Worm (Caenorhabditis elegans): ENCODE measurements around the gene ZC250.5.

The ZC250.5 gene

ce11 chrV:5780713-5781360, 24.7 kb upstream of the ZC250.5 start, which contains the start of gene F44E7.5:
TSS of gene F44E7.5 (minus strand) at chrV:5780922.
- TF ChIP-seq nfya-1 (tag; optimal IDR thresholded peaks at IDR 0.05) = no peak
- TF ChIP-seq ceh-31 (tag; optimal IDR thresholded peaks at IDR 0.05) = peak; percentile 52
- no peak for TF ChIP-seq pha-4 (tag; optimal IDR thresholded peaks at IDR 0.05)
- no peak for TF ChIP-seq gmeb-2 (tag; optimal IDR thresholded peaks at IDR 0.05)

DNA sequence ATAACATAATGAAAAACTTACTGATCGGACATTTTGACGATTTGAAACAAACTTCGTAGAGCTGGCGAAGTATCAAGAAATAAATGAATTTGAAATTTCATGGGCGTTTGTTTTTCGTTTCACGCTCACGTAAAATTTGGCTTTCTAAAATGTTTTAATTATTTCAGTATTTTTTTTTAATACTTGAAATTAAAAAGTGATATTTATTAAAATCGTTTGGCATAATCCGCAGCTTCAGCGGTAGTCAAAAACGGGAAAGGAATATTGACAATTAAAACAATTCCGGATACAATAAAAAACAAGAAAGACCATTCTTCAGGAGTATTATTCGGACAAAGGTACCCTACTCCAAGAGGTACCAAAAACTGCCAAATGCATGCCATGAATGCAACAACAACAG, 22.9 kb upstream of the ZC250.5 start, which contains the start of gene fbxa-183:
Gene fbxa-183, minus strand, starts transcription at position 101 of the 400 bp plus-strand sequence.
- no peak for TF ChIP-seq npax-4 (tag; optimal IDR thresholded peaks at IDR 0.05)
- TF ChIP-seq ceh-18 (tag; optimal IDR thresholded peaks at IDR 0.05) = no peak
- TF ChIP-seq T23F11.4 (GFP tag; optimal IDR thresholded peaks at IDR 0.05) = no peak
- no peak for TF ChIP-seq dve-1 (tag; optimal IDR thresholded peaks at IDR 0.05)
- TF ChIP-seq ceh-31 (tag; optimal IDR thresholded peaks at IDR 0.05) = no peak
- no peak for TF ChIP-seq ceh-45 (GFP tag; IDR thresholded peaks at IDR 0.05)
- no peak for TF ChIP-seq elt-2 (tag; optimal IDR thresholded peaks at IDR 0.05)
- no peak for TF ChIP-seq ztf-16 (tag; optimal IDR thresholded peaks at IDR 0.05)
- no peak for TF ChIP-seq elt-4 (tag; optimal IDR thresholded peaks at IDR 0.05)
- no peak for TF ChIP-seq unc-55 (GFP tag; optimal IDR thresholded peaks at IDR 0.05)
- no peak for TF ChIP-seq C38D4.7 (GFP tag; optimal IDR thresholded peaks at IDR 0.05)
- TF ChIP-seq rnt-1 (tag; optimal IDR thresholded peaks at IDR 0.05) = no peak
- no peak for TF ChIP-seq nfya-1 (tag; optimal IDR thresholded peaks at IDR 0.05)
- TF ChIP-seq hlh-13 (GFP tag; optimal IDR thresholded peaks at IDR 0.05) = no peak
- no peak for TF ChIP-seq odd-2 (tag; optimal IDR thresholded peaks at IDR 0.05)
- no peak for TF ChIP-seq unc-42 (tag; optimal IDR thresholded peaks at IDR 0.05)

DNA sequence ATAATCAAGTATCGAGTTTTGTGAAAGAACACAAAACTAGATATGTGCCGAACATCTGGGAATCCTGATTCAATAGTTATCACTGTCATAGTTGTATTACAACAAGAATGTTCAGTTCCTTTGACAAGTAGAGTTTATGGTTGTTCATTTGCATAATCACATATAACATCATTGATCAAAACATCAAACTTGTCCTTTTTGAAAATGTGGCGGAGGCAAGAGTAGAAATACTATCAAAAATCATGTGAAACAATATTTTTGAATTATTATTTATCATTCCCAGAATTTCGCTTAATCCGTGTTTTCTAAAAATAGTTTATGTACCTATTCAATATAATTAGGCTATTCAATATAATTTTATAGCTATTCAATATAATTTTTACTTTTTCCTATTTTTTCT, 20.2 kb upstream of the ZC250.5 start, which contains the start of gene F44E7.7:
Gene F44E7.7, minus strand, starts transcription at position 101 of the 400 bp plus-strand sequence.
- no peak for TF ChIP-seq ztf-16 (tag; optimal IDR thresholded peaks at IDR 0.05)
- no peak for TF ChIP-seq ets-4 (tag; optimal IDR thresholded peaks at IDR 0.05)
- no peak for TF ChIP-seq che-1 (tag; optimal IDR thresholded peaks at IDR 0.05)
- TF ChIP-seq unc-55 (GFP tag; optimal IDR thresholded peaks at IDR 0.05) = no peak
- TF ChIP-seq sdc-2 (tag; optimal IDR thresholded peaks at IDR 0.05) = no peak
- TF ChIP-seq fax-1 (tag; optimal IDR thresholded peaks at IDR 0.05) = no peak
- no peak for TF ChIP-seq sox-4 (tag; optimal IDR thresholded peaks at IDR 0.05)
- TF ChIP-seq ama-1 (optimal IDR thresholded peaks at IDR 0.05) = no peak
- no peak for TF ChIP-seq fkh-10 (GFP tag; optimal IDR thresholded peaks at IDR 0.05)
- no peak for TF ChIP-seq npax-4 (tag; optimal IDR thresholded peaks at IDR 0.05)
- TF ChIP-seq ceh-2 (tag; optimal IDR thresholded peaks at IDR 0.05) = no peak
- TF ChIP-seq K09A11.1 (tag; optimal IDR thresholded peaks at IDR 0.05; ENCODE audit: insufficient read depth) = no peak
- TF ChIP-seq pqm-1 (tag; optimal IDR thresholded peaks at IDR 0.05) = no peak
- TF ChIP-seq ceh-18 (tag; optimal IDR thresholded peaks at IDR 0.05) = no peak
- no peak for TF ChIP-seq ceh-19 (GFP tag; optimal IDR thresholded peaks at IDR 0.05)
- no peak for TF ChIP-seq eyg-1 (tag; optimal IDR thresholded peaks at IDR 0.05)
- no peak for TF ChIP-seq sox-2 (GFP tag; IDR thresholded peaks at IDR 0.05)

ce11 chrV:5788650-5789049, 16.9 kb upstream of the ZC250.5 start:
- TF ChIP-seq pha-2 (tag; optimal IDR thresholded peaks at IDR 0.05) = no peak
- TF ChIP-seq ceh-9 (tag; optimal IDR thresholded peaks at IDR 0.05) = no peak
- TF ChIP-seq ref-2 (tag; optimal IDR thresholded peaks at IDR 0.05) = no peak
- TF ChIP-seq ceh-30 (tag; optimal IDR thresholded peaks at IDR 0.05) = no peak
- TF ChIP-seq ttx-3 (tag; optimal IDR thresholded peaks at IDR 0.05) = no peak
- no peak for TF ChIP-seq madf-2 (tag; optimal IDR thresholded peaks at IDR 0.05)
- no peak for TF ChIP-seq dve-1 (tag; optimal IDR thresholded peaks at IDR 0.05)
- TF ChIP-seq unc-55 (GFP tag; optimal IDR thresholded peaks at IDR 0.05) = no peak
- TF ChIP-seq K09A11.1 (tag; optimal IDR thresholded peaks at IDR 0.05; ENCODE audit: insufficient read depth) = no peak

Measured in whole organism, late embryonic.